Worm (Caenorhabditis elegans): ENCODE measurements around the gene T08G3.11.

ce11 chrV:16467840-16468239, 11.3 kb downstream of the T08G3.11 start, which contains the start of gene sru-44:
- TF ChIP-seq unc-30 (tag; optimal IDR thresholded peaks at IDR 0.05): no peak
- no peak for TF ChIP-seq ama-1 (optimal IDR thresholded peaks at IDR 0.05)
- TF ChIP-seq unc-62 (GFP tag; optimal IDR thresholded peaks at IDR 0.05): no peak
- no peak for TF ChIP-seq nhr-77 (tag; optimal IDR thresholded peaks at IDR 0.05)
- TF ChIP-seq fos-1 (tag; optimal IDR thresholded peaks at IDR 0.05): no peak
- TF ChIP-seq lsy-2 (tag; optimal IDR thresholded peaks at IDR 0.05): no peak
- no peak for TF ChIP-seq ztf-11 (tag; optimal IDR thresholded peaks at IDR 0.05)
- no peak for TF ChIP-seq pag-3 (tag; optimal IDR thresholded peaks at IDR 0.05; ENCODE audit: borderline replicate concordance, insufficient read depth)
- no peak for TF ChIP-seq zag-1 (tag; optimal IDR thresholded peaks at IDR 0.05)
- TF ChIP-seq ceh-90 (tag; optimal IDR thresholded peaks at IDR 0.05): no peak
- no peak for TF ChIP-seq hlh-4 (tag; optimal IDR thresholded peaks at IDR 0.05)
- TF ChIP-seq efl-1 (optimal IDR thresholded peaks at IDR 0.05): no peak
- TF ChIP-seq efl-1 (GFP tag; optimal IDR thresholded peaks at IDR 0.05 in 1 of 2): no peak
- no peak for TF ChIP-seq unc-98 (GFP tag; IDR thresholded peaks at IDR 0.05)
